Fruit fly (Drosophila melanogaster): ENCODE measurements around the gene Nup93-2.

Nup93-2 gene

DNA sequence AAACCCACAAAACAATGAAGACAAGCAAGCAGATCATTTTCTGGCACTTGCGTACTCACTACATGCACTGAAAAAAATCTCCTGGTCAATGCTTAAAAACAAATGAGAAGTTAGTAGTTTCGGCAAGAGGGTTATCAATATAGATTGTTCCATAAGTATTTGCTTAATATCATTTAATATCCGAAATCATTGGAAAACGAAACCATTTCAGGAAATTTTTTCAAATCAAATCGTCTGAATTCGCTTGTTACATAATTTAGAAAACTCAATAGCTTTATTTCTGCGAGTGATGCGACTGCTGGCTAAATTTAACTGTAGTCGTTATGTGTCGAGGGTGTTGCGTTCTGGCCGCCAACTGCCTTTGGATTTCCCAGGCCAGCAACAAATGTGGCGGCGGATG lies 20.0 kb downstream of the Nup93-2 start:
- no peak for TF ChIP-seq wor (GFP tag; IDR thresholded peaks at IDR 0.05)
- no peak for TF ChIP-seq dmrt11E (tag; optimal IDR thresholded peaks at IDR 0.05)
- no peak for TF ChIP-seq Poxn (GFP tag; IDR thresholded peaks at IDR 0.05)
- no peak for TF ChIP-seq ewg (GFP tag; optimal IDR thresholded peaks at IDR 0.05)
- TF ChIP-seq da (GFP tag; optimal IDR thresholded peaks at IDR 0.05), result no peak
- TF ChIP-seq tna (GFP tag; IDR thresholded peaks at IDR 0.05; ENCODE audit: partially characterized antibody), result no peak
- no peak for TF ChIP-seq Kr (GFP tag; optimal IDR thresholded peaks at IDR 0.05)
- TF ChIP-seq CG10654 (GFP tag; optimal IDR thresholded peaks at IDR 0.05), result no peak
- TF ChIP-seq CG8359 (GFP tag; optimal IDR thresholded peaks at IDR 0.05; ENCODE audit: borderline replicate concordance), result no peak
- TF ChIP-seq ash1 (GFP tag; optimal IDR thresholded peaks at IDR 0.05), result no peak
- TF ChIP-seq NK7.1 (GFP tag; optimal IDR thresholded peaks at IDR 0.05), result no peak
- no peak for TF ChIP-seq Gug (GFP tag; IDR thresholded peaks at IDR 0.05)
- TF ChIP-seq CG17802 (tag; optimal IDR thresholded peaks at IDR 0.05), result no peak
- peak; percentile 16 for TF ChIP-seq CG10543 (GFP tag; optimal IDR thresholded peaks at IDR 0.05)
- peak; percentile 20 for TF ChIP-seq CG3281 (GFP tag; optimal IDR thresholded peaks at IDR 0.05)
- no peak for TF ChIP-seq Dll (GFP tag; IDR thresholded peaks at IDR 0.05; ENCODE audit: partially characterized antibody)
- no peak for TF ChIP-seq CG8765 (GFP tag; IDR thresholded peaks at IDR 0.05)
- TF ChIP-seq so (GFP tag; IDR thresholded peaks at IDR 0.05), result 0 out of 3 replicates have a peak, but pooled peaks have one; percentile 16
- TF ChIP-seq dmrt99B (tag; optimal IDR thresholded peaks at IDR 0.05), result peak; percentile 36
- TF ChIP-seq CG14050 (GFP tag; IDR thresholded peaks at IDR 0.05), result no peak
- no peak for TF ChIP-seq dan (GFP tag; IDR thresholded peaks at IDR 0.05)
- TF ChIP-seq NfI (GFP tag; optimal IDR thresholded peaks at IDR 0.05), result peak; percentile 21
- TF ChIP-seq eve (GFP tag; optimal IDR thresholded peaks at IDR 0.05), result no peak
- TF ChIP-seq CG31224 (GFP tag; IDR thresholded peaks at IDR 0.05), result no peak
- no peak for TF ChIP-seq CG6272 (GFP tag; IDR thresholded peaks at IDR 0.05)
- no peak for TF ChIP-seq nerfin-2 (GFP tag; IDR thresholded peaks at IDR 0.05; ENCODE audit: partially characterized antibody)
- TF ChIP-seq CG12104 (GFP tag; optimal IDR thresholded peaks at IDR 0.05), result no peak
- TF ChIP-seq MTF-1 (GFP tag; optimal IDR thresholded peaks at IDR 0.05; ENCODE audit: borderline replicate concordance), result no peak
- TF ChIP-seq CG13775 (GFP tag; optimal IDR thresholded peaks at IDR 0.05), result no peak
- TF ChIP-seq CG12236 (GFP tag; optimal IDR thresholded peaks at IDR 0.05), result no peak
- no peak for TF ChIP-seq CG13123 (GFP tag; optimal IDR thresholded peaks at IDR 0.05)
- no peak for TF ChIP-seq CG18262 (tag; optimal IDR thresholded peaks at IDR 0.05)
- TF ChIP-seq Fer1 (GFP tag; optimal IDR thresholded peaks at IDR 0.05), result peak; percentile 38
- TF ChIP-seq cg (GFP tag; optimal IDR thresholded peaks at IDR 0.05), result no peak
- peak; percentile 19 for TF ChIP-seq CG13296 (GFP tag; optimal IDR thresholded peaks at IDR 0.05)
- TF ChIP-seq repo (GFP tag; optimal IDR thresholded peaks at IDR 0.05), result no peak
- peak; percentile 2 for TF ChIP-seq CG9817 (tag; optimal IDR thresholded peaks at IDR 0.05)
- TF ChIP-seq ap (GFP tag; IDR thresholded peaks at IDR 0.05), result no peak
- TF ChIP-seq caup (GFP tag; optimal IDR thresholded peaks at IDR 0.05; ENCODE audit: severe bottlenecking), result peak; percentile 8
- TF ChIP-seq usp (GFP tag; optimal IDR thresholded peaks at IDR 0.05), result no peak
- no peak for TF ChIP-seq HLH4C (GFP tag; IDR thresholded peaks at IDR 0.05; ENCODE audit: partially characterized antibody)
- no peak for TF ChIP-seq CG32767 (GFP tag; IDR thresholded peaks at IDR 0.05)
- TF ChIP-seq Bdp1 (GFP tag; optimal IDR thresholded peaks at IDR 0.05), result no peak
- peak; percentile 31 for TF ChIP-seq CG7556 (GFP tag; optimal IDR thresholded peaks at IDR 0.05)
- peak; percentile 23 for TF ChIP-seq zf30C (GFP tag; optimal IDR thresholded peaks at IDR 0.05)
- no peak for TF ChIP-seq amos (GFP tag; IDR thresholded peaks at IDR 0.05; ENCODE audit: partially characterized antibody)
- TF ChIP-seq scrt (GFP tag; optimal IDR thresholded peaks at IDR 0.05), result peak; percentile 42
- TF ChIP-seq CG5180 (GFP tag; optimal IDR thresholded peaks at IDR 0.05), result no peak
- no peak for TF ChIP-seq danr (GFP tag; IDR thresholded peaks at IDR 0.05)
- no peak for TF ChIP-seq CG17829 (tag; optimal IDR thresholded peaks at IDR 0.05)
- no peak for TF ChIP-seq CG6791 (GFP tag; IDR thresholded peaks at IDR 0.05; ENCODE audit: partially characterized antibody)

Measured in whole organism, embryonic.